Worm (Caenorhabditis elegans): ENCODE results near the gene F26F2.3.

DNA sequence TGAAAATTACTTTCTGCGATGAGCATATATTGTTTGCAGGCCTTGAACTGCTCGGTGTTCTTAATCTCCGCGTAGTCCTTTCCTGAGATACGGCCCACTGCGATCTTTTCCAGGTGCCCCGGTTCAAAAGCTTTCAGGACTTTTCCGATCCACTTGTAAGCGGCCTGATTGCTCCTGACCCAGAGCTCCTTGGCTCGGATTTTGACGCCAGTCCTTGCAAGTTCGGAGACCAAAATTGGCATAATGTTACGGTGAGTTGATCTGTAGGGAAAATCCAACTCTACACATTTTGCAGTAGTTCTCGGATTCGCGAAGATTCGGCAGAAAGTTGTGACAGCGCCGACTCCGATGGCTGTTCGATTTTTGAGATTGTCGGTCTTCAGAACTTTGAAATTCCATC lies 49.3 kb downstream of the F26F2.3 start:
- TF ChIP-seq lsy-2 (tag; optimal IDR thresholded peaks at IDR 0.05) (no peak), sptf-1 (tag; optimal IDR thresholded peaks at IDR 0.05) (no peak), elt-3 (tag; optimal IDR thresholded peaks at IDR 0.05) (no peak), sem-2 (GFP tag; optimal IDR thresholded peaks at IDR 0.05) (no peak), ceh-39 (tag; optimal IDR thresholded peaks at IDR 0.05) (no peak), unc-39 (tag; optimal IDR thresholded peaks at IDR 0.05) (no peak)

Measured in whole organism, mixed stage, embryonic.